Worm (Caenorhabditis elegans) whole organism, L4 larva: ENCODE results near the gene set-31.

Source experiments
- F26F4.8 ChIP-seq: fragments of 200-800 bp; sonication (Bioruptor generic); conservative IDR thresholded peaks from 2 replicates; pipeline ENCODE4 v1.3.6; 2022; ENCODE audit warnings: missing genetic modification characterization, missing compliant biosample characterization
- F37D6.2 ChIP-seq: sonication (generic microtip); optimal IDR thresholded peaks from 2 replicates; lab custom pipeline; 2016; ENCODE audit warnings: mild to moderate bottlenecking, missing genetic modification characterization, missing compliant biosample characterization
- F49E8.2 ChIP-seq: sonication (generic microtip); optimal IDR thresholded peaks from 2 replicates; lab custom pipeline; 2016; ENCODE audit warnings: missing compliant biosample characterization, mild to moderate bottlenecking, missing genetic modification characterization, borderline replicate concordance
- Y105C5A.15 ChIP-seq: fragments of 200-800 bp; sonication (Bioruptor generic); IDR thresholded peaks from 2 replicates; pipeline ENCODE4 v1.3.6; 2022; ENCODE audit warnings: missing genetic modification characterization, missing compliant biosample characterization
- ZK337.2 ChIP-seq: fragments of 200-800 bp; sonication (Bioruptor generic); IDR thresholded peaks from 2 replicates; pipeline ENCODE4 v1.3.6; 2022; ENCODE audit warnings: missing genetic modification reagents, missing genetic modification characterization, missing compliant biosample characterization
- aha-1 ChIP-seq: fragments of 150-350 bp; peaks from one replicate; lab custom pipeline; 2014; ENCODE audit warnings: missing biosample characterization, missing genetic modification characterization
- ceh-44 ChIP-seq: fragments of 200-800 bp; sonication (Bioruptor generic); IDR thresholded peaks from 2 replicates; pipeline ENCODE4 v1.3.6; 2022; ENCODE audit warnings: missing genetic modification reagents, missing genetic modification characterization, missing compliant biosample characterization
- cey-2 ChIP-seq: sonication (generic microtip); optimal IDR thresholded peaks from 3 replicates; lab custom pipeline; 2017; ENCODE audit warnings: missing genetic modification characterization, mild to moderate bottlenecking, missing compliant biosample characterization, antibody characterized with exemption, borderline replicate concordance; ENCODE audit not compliant: insufficient read depth
- dpl-1 ChIP-seq: fragments of 150-350 bp; optimal IDR thresholded peaks from 2 replicates; lab custom pipeline; 2014; ENCODE audit warnings: missing biosample characterization, missing genetic modification reagents, missing genetic modification characterization
- dve-1 ChIP-seq: sonication (generic microtip); optimal IDR thresholded peaks from 2 replicates; lab custom pipeline; 2017; ENCODE audit warnings: antibody characterized with exemption, mild to moderate bottlenecking, missing genetic modification characterization, missing compliant biosample characterization; ENCODE audit not compliant: insufficient read depth
- egl-27 ChIP-seq: sonication (generic microtip); optimal IDR thresholded peaks from 3 replicates; lab custom pipeline; 2017; ENCODE audit warnings: missing biosample characterization, missing genetic modification reagents, missing genetic modification characterization
- hlh-11 ChIP-seq: fragments of 200-800 bp; sonication (Bioruptor generic); optimal IDR thresholded peaks from 2 replicates; lab custom pipeline; 2018; ENCODE audit warnings: mild to moderate bottlenecking, missing genetic modification characterization, missing compliant biosample characterization
- jun-1 ChIP-seq: fragments of 150-350 bp; optimal IDR thresholded peaks from 2 replicates; lab custom pipeline; 2014; ENCODE audit warnings: missing biosample characterization, missing genetic modification reagents, missing genetic modification characterization
- madf-9 ChIP-seq: fragments of 200-800 bp; sonication (Bioruptor generic); conservative IDR thresholded peaks from 2 replicates; pipeline ENCODE4 v1.3.6; 2022; ENCODE audit warnings: missing genetic modification reagents, missing genetic modification characterization, missing compliant biosample characterization
- mes-2 ChIP-seq: sonication (generic microtip); optimal IDR thresholded peaks from 2 replicates; lab custom pipeline; 2016; ENCODE audit warnings: missing genotype, mild to moderate bottlenecking, missing genetic modification characterization, missing compliant biosample characterization; ENCODE audit not compliant: poor library complexity, severe bottlenecking
- nhr-48 ChIP-seq: sonication (generic microtip); optimal IDR thresholded peaks from 2 replicates; lab custom pipeline; 2016; ENCODE audit warnings: mild to moderate bottlenecking, missing genetic modification characterization, missing compliant biosample characterization
- nhr-76 ChIP-seq: fragments of 150-350 bp; optimal IDR thresholded peaks from 2 replicates; lab custom pipeline; 2014; ENCODE audit warnings: missing biosample characterization, missing genetic modification characterization
- pqm-1 ChIP-seq: sonication (generic microtip); optimal IDR thresholded peaks from 2 replicates; lab custom pipeline; 2017; ENCODE audit warnings: missing biosample characterization, missing genetic modification characterization
- rbr-2 ChIP-seq: sonication (generic microtip); optimal IDR thresholded peaks from 2 replicates; lab custom pipeline; 2016; ENCODE audit warnings: missing genotype, missing genetic modification characterization, missing compliant biosample characterization
- snpc-1.2 ChIP-seq: fragments of 200-800 bp; sonication (Bioruptor generic); IDR thresholded peaks from 2 replicates; pipeline ENCODE4 v1.3.6; 2022; ENCODE audit warnings: missing genetic modification reagents, missing genetic modification characterization, missing compliant biosample characterization
- snpc-4 ChIP-seq: fragments of 150-350 bp; optimal IDR thresholded peaks from 2 replicates; lab custom pipeline; 2014; ENCODE audit warnings: missing biosample characterization, missing genetic modification characterization
- tra-1 ChIP-seq: fragments of 200-800 bp; sonication (Bioruptor generic); IDR thresholded peaks from 2 replicates; pipeline ENCODE4 v1.3.6; 2022; ENCODE audit warnings: missing genetic modification reagents, missing genetic modification characterization, missing compliant biosample characterization
- unc-130 ChIP-seq: sonication (generic microtip); optimal IDR thresholded peaks from 2 replicates; lab custom pipeline; 2016; ENCODE audit warnings: missing genetic modification reagents, missing genetic modification characterization, missing compliant biosample characterization
- unc-62 ChIP-seq, 3 experiments: fragments of 150-350 bp in 1 of 3; sonication (generic microtip); optimal IDR thresholded peaks in 2 of 3; peaks in 1 of 3; 1 replicate in 1 of 3; 2 replicates in 2 of 3; lab custom pipeline; 2014 to 2017; ENCODE audit warnings: missing biosample characterization in 3 of 3, missing genetic modification characterization in 3 of 3, missing genetic modification reagents in 3 of 3, missing genotype in 1 of 3
- zfp-2 ChIP-seq: sonication (generic microtip); optimal IDR thresholded peaks from 2 replicates; lab custom pipeline; 2016; ENCODE audit warnings: mild to moderate bottlenecking, missing genetic modification characterization, missing compliant biosample characterization

The set-31 gene

ce11 chrV:14468196-14468874 lies 50.6 kb downstream of the set-31 start, which contains the start of gene srz-97 (continued):
- TF ChIP-seq rbr-2 (tag; lab: Kevin White, UChicago) = peak; percentile 35
- TF ChIP-seq snpc-1.2 (GFP tag; lab: Robert Waterston, UW) = peak; percentile 85
- no peak for TF ChIP-seq cey-2
- no peak for TF ChIP-seq pqm-1
- 0 out of 2 replicates have a peak, but pooled peaks have one; percentile 17 for TF ChIP-seq ZK337.2 (GFP tag; lab: Robert Waterston, UW)
- TF ChIP-seq dve-1 = peak; percentile 40
- TF ChIP-seq F49E8.2 (tag; lab: Kevin White, UChicago) = peak; percentile 65
- TF ChIP-seq F37D6.2 (tag; lab: Kevin White, UChicago) = no peak
- TF ChIP-seq madf-9 (GFP tag; lab: Robert Waterston, UW) = no peak
- TF ChIP-seq nhr-48 (tag; lab: Kevin White, UChicago) = peak; percentile 56
- 0 out of 2 replicates have a peak, but pooled peaks have one; percentile 58 for TF ChIP-seq ceh-44
- TF ChIP-seq mes-2 = peak; percentile 75
- peak; percentile 77 for TF ChIP-seq hlh-11
- TF ChIP-seq F26F4.8 (GFP tag; lab: Robert Waterston, UW) = no peak
- TF ChIP-seq unc-130 (GFP tag; lab: Kevin White, UChicago) = peak; percentile 58
- TF ChIP-seq Y105C5A.15 (GFP tag; lab: Robert Waterston, UW) = 0 out of 2 replicates have a peak, but pooled peaks have one; percentile 30
- TF ChIP-seq nhr-76 = no peak
- no peak for TF ChIP-seq egl-27
- peak; percentile 82 for TF ChIP-seq aha-1 (tag; lab: Kevin White, UChicago)
- TF ChIP-seq snpc-4 (tag; lab: Kevin White, UChicago) = peak; percentile 85
- no peak for TF ChIP-seq zfp-2 (tag; lab: Kevin White, UChicago)
- TF ChIP-seq jun-1 (tag; lab: Kevin White, UChicago) = no peak
- peak; percentile 40 for TF ChIP-seq tra-1 (GFP tag; lab: Robert Waterston, UW)

DNA sequence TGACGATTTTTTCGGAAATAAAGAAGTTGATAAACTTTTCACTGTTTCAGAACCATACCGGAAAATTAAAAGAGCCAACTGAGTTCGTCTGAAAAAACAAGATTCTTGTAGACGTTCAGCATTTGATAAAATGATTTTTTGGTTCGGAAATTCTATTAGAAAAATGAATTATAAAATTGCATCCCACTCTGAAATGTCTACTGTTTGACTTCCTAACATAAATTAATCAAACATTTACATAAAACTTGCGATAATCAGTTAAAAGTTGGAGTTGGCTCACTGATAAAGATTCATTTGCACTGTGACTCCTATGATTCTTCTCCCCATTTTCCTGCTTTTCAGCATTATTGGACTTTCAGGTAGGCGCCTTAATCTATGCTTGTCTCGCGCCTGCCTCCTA lies 51.2 kb downstream of the set-31 start, which contains the start of gene clec-57:
Gene clec-57, plus strand, starts transcription at position 301 of the 400 bp plus-strand sequence.
- TF ChIP-seq dpl-1 (GFP tag; lab: Kevin White, UChicago) (no peak), unc-62 (GFP tag; optimal IDR thresholded peaks at IDR 0.05 in 1 of 2; lab: Kevin White, UChicago) (peak in 1 of 2 experiments; percentile 88), unc-62 (tag; optimal IDR thresholded peaks at IDR 0.05; lab: Kevin White, UChicago) (no peak)
